Worm (Caenorhabditis elegans) whole organism, young adult: ENCODE results near the gene W01D2.3.

Experiments
- ama-1 ChIP-seq, 3 experiments: fragments of 150-350 bp in 1 of 3; sonication (generic microtip) in 2 of 3; optimal IDR thresholded peaks; 2 replicates each; lab custom pipeline; 2014 to 2018; ENCODE audit warnings: missing biosample characterization in 2 of 3, missing genetic modification characterization in 2 of 3, missing genetic modification reagents in 2 of 3
- tlf-1 ChIP-seq: fragments of 200-800 bp; sonication (Bioruptor generic); optimal IDR thresholded peaks from 2 replicates; lab custom pipeline; 2018; ENCODE audit warnings: mild to moderate bottlenecking, missing genetic modification characterization, missing compliant biosample characterization

- TF ChIP-seq tlf-1 (GFP tag; lab: Kevin White, UChicago) (no peak), ama-1 (optimal IDR thresholded peaks at IDR 0.05; lab: Kevin White, UChicago) (no peak), ama-1 (GFP tag; optimal IDR thresholded peaks at IDR 0.05; lab: Kevin White, UChicago) (no peak)
These were observed 9.0 kb upstream of the W01D2.3 start for ce11 chrII:14813106-14813505.
